Fruit fly (Drosophila melanogaster): ENCODE measurements around the gene CG6073.

Gene CG6073

dm6 chr3R:26226506-26227277 is 38.1 kb upstream of the CG6073 start:
- TF ChIP-seq CG32121 (GFP tag; IDR thresholded peaks at IDR 0.05) (no peak), CG4496 (GFP tag; IDR thresholded peaks at IDR 0.05) (0 out of 3 replicates have a peak, but pooled peaks have one; percentile 32), Ets98B (GFP tag; IDR thresholded peaks at IDR 0.05) (no peak), fd96Ca (GFP tag; IDR thresholded peaks at IDR 0.05) (no peak), Pif1A (GFP tag; optimal IDR thresholded peaks at IDR 0.05) (peak; percentile 4), Snoo (tag; optimal IDR thresholded peaks at IDR 0.05) (no peak), CG34367 (tag; optimal IDR thresholded peaks at IDR 0.05) (no peak), CG17806 (tag; optimal IDR thresholded peaks at IDR 0.05) (peak; percentile 29), CG8159 (tag; optimal IDR thresholded peaks at IDR 0.05) (peak; percentile 30), rn (GFP tag; IDR thresholded peaks at IDR 0.05) (no peak), gl (tag; optimal IDR thresholded peaks at IDR 0.05) (no peak), CG9948 (tag; optimal IDR thresholded peaks at IDR 0.05) (no peak), CG8301 (tag; optimal IDR thresholded peaks at IDR 0.05) (no peak), CG14655 (GFP tag; optimal IDR thresholded peaks at IDR 0.05) (no peak), CG12605 (GFP tag; IDR thresholded peaks at IDR 0.05) (no peak), CG13204 (GFP tag; optimal IDR thresholded peaks at IDR 0.05) (peak; percentile 44), Pif1B (GFP tag; optimal IDR thresholded peaks at IDR 0.05) (no peak), CG15710 (tag; optimal IDR thresholded peaks at IDR 0.05) (no peak), CG10348 (GFP tag; IDR thresholded peaks at IDR 0.05) (no peak), EcR (GFP tag; optimal IDR thresholded peaks at IDR 0.05) (peak; percentile 81), D1 (tag; optimal IDR thresholded peaks at IDR 0.05) (no peak)

dm6 chr3R:26222123-26222651 is 33.6 kb upstream of the CG6073 start:
- TF ChIP-seq CG32121 (GFP tag; IDR thresholded peaks at IDR 0.05): no peak
- TF ChIP-seq CG4496 (GFP tag; IDR thresholded peaks at IDR 0.05): no peak
- TF ChIP-seq CG17806 (tag; optimal IDR thresholded peaks at IDR 0.05): no peak
- no peak for TF ChIP-seq Pif1B (GFP tag; optimal IDR thresholded peaks at IDR 0.05)
- TF ChIP-seq fd96Ca (GFP tag; IDR thresholded peaks at IDR 0.05): no peak
- TF ChIP-seq Ets98B (GFP tag; IDR thresholded peaks at IDR 0.05): no peak
- TF ChIP-seq CG9948 (tag; optimal IDR thresholded peaks at IDR 0.05): no peak
- no peak for TF ChIP-seq gl (tag; optimal IDR thresholded peaks at IDR 0.05)
- no peak for TF ChIP-seq EcR (GFP tag; optimal IDR thresholded peaks at IDR 0.05)
- TF ChIP-seq CG15710 (tag; optimal IDR thresholded peaks at IDR 0.05): no peak
- no peak for TF ChIP-seq rn (GFP tag; IDR thresholded peaks at IDR 0.05)
- no peak for TF ChIP-seq CG8159 (tag; optimal IDR thresholded peaks at IDR 0.05)
- no peak for TF ChIP-seq D1 (tag; optimal IDR thresholded peaks at IDR 0.05)
- TF ChIP-seq CG8301 (tag; optimal IDR thresholded peaks at IDR 0.05): no peak
- TF ChIP-seq CG13204 (GFP tag; optimal IDR thresholded peaks at IDR 0.05): no peak
- no peak for TF ChIP-seq CG14655 (GFP tag; optimal IDR thresholded peaks at IDR 0.05)
- no peak for TF ChIP-seq Pif1A (GFP tag; optimal IDR thresholded peaks at IDR 0.05)
- TF ChIP-seq CG12605 (GFP tag; IDR thresholded peaks at IDR 0.05): no peak
- no peak for TF ChIP-seq CG10348 (GFP tag; IDR thresholded peaks at IDR 0.05)

- TF ChIP-seq CG14655 (GFP tag; optimal IDR thresholded peaks at IDR 0.05) (peak; percentile 29), fd96Ca (GFP tag; IDR thresholded peaks at IDR 0.05) (0 out of 3 replicates have a peak, but pooled peaks have one; percentile 26), CG4496 (GFP tag; IDR thresholded peaks at IDR 0.05) (0 out of 3 replicates have a peak, but pooled peaks have one; percentile 23), gl (tag; optimal IDR thresholded peaks at IDR 0.05) (no peak)
Measured at dm6 chr3R:26214301-26214700, 25.7 kb upstream of the CG6073 start.

dm6 chr3R:26212935-26213334 is 24.3 kb upstream of the CG6073 start:
- TF ChIP-seq CG17806 (tag; optimal IDR thresholded peaks at IDR 0.05) (no peak), D1 (tag; optimal IDR thresholded peaks at IDR 0.05) (no peak), gl (tag; optimal IDR thresholded peaks at IDR 0.05) (no peak), Ets98B (GFP tag; IDR thresholded peaks at IDR 0.05) (no peak), rn (GFP tag; IDR thresholded peaks at IDR 0.05) (no peak), Pif1B (GFP tag; optimal IDR thresholded peaks at IDR 0.05) (no peak), CG12605 (GFP tag; IDR thresholded peaks at IDR 0.05) (no peak)

dm6 chr3R:26194933-26195452 is 6.4 kb upstream of the CG6073 start:
- TF ChIP-seq CG8159 (tag; optimal IDR thresholded peaks at IDR 0.05) (no peak), CG9948 (tag; optimal IDR thresholded peaks at IDR 0.05) (no peak), CG32121 (GFP tag; IDR thresholded peaks at IDR 0.05) (no peak), CG15710 (tag; optimal IDR thresholded peaks at IDR 0.05) (no peak), CG10348 (GFP tag; IDR thresholded peaks at IDR 0.05) (no peak), Pif1B (GFP tag; optimal IDR thresholded peaks at IDR 0.05) (no peak), CG12605 (GFP tag; IDR thresholded peaks at IDR 0.05) (no peak), fd96Ca (GFP tag; IDR thresholded peaks at IDR 0.05) (no peak), Ets98B (GFP tag; IDR thresholded peaks at IDR 0.05) (no peak), CG13204 (GFP tag; optimal IDR thresholded peaks at IDR 0.05) (no peak), rn (GFP tag; IDR thresholded peaks at IDR 0.05) (no peak), CG34367 (tag; optimal IDR thresholded peaks at IDR 0.05) (no peak), gl (tag; optimal IDR thresholded peaks at IDR 0.05) (no peak), Pif1A (GFP tag; optimal IDR thresholded peaks at IDR 0.05) (no peak), Snoo (tag; optimal IDR thresholded peaks at IDR 0.05) (no peak), CG14655 (GFP tag; optimal IDR thresholded peaks at IDR 0.05) (no peak)

- no peak for TF ChIP-seq CG17806 (tag; optimal IDR thresholded peaks at IDR 0.05)
- no peak for TF ChIP-seq CG13204 (GFP tag; optimal IDR thresholded peaks at IDR 0.05)
- TF ChIP-seq fd96Ca (GFP tag; IDR thresholded peaks at IDR 0.05): no peak
- TF ChIP-seq Ets98B (GFP tag; IDR thresholded peaks at IDR 0.05): no peak
- no peak for TF ChIP-seq Pif1A (GFP tag; optimal IDR thresholded peaks at IDR 0.05)
- peak; percentile 28 for TF ChIP-seq Snoo (tag; optimal IDR thresholded peaks at IDR 0.05)
- peak; percentile 51; the same call in 1 of the 3 replicates for TF ChIP-seq CG4496 (GFP tag; IDR thresholded peaks at IDR 0.05)
Measured at dm6 chr3R:26192270-26192669, 3.7 kb upstream of the CG6073 start.
